Fruit fly (Drosophila melanogaster): ENCODE measurements around the gene alpha-Est6.

Gene alpha-Est6

DNA sequence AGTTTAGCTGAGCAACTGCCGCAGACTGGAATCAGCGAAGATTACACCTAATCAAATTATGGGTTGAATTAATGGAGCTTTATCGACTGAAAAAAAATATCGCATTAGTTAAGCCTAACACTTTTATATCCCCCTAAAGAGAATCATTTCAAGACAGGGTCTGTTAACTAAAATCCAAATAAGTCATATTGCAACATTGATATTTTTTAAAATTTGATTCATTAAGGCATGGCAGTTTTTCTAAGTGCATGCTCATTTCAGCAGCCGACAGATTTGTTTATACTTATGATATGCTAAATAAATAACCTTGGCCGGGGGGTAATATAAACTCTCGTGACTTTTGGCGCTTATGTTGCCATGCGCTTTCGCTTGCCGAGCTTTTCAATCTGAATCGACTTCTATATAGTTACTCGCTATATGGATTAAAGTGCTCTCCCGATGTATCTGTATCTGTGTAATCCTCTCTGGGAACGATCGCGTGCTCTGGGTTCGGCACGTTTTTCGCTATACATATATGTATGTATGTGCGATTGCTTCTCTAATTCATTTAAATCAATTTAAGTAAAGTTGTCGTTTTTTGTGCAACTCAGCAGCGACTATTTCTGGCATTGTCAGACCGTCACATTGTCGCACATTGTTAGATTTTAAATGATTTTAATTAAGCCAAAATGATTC, 22.1 kb downstream of the alpha-Est6 start (continued):
- TF ChIP-seq CG10209 (GFP tag; optimal IDR thresholded peaks at IDR 0.05) (peak; percentile 81), CG6254 (GFP tag; optimal IDR thresholded peaks at IDR 0.05) (no peak), CG3995 (GFP tag; optimal IDR thresholded peaks at IDR 0.05) (peak; percentile 55), Ptx1 (GFP tag; IDR thresholded peaks at IDR 0.05) (peak; percentile 79), br (optimal IDR thresholded peaks at IDR 0.05) (no peak), bowl (GFP tag; IDR thresholded peaks at IDR 0.05) (0 out of 2 replicates have a peak, but pooled peaks have one; percentile 49), jing (GFP tag; optimal IDR thresholded peaks at IDR 0.05) (peak; percentile 42), CG1832 (GFP tag; optimal IDR thresholded peaks at IDR 0.05) (no peak), CG7786 (GFP tag; optimal IDR thresholded peaks at IDR 0.05) (peak; percentile 90), Ets65A (GFP tag) (peak; percentile 98), Gsc (GFP tag; IDR thresholded peaks at IDR 0.05) (no peak), lilli (GFP tag; optimal IDR thresholded peaks at IDR 0.05) (peak; percentile 94), pum (GFP tag; optimal IDR thresholded peaks at IDR 0.05) (peak; percentile 59), NfI (GFP tag; optimal IDR thresholded peaks at IDR 0.05) (peak; percentile 83), lmd (GFP tag; IDR thresholded peaks at IDR 0.05) (peak; percentile 91), Ssrp (tag; optimal IDR thresholded peaks at IDR 0.05) (no peak), Doc2 (GFP tag; IDR thresholded peaks at IDR 0.05) (0 out of 2 replicates have a peak, but pooled peaks have one; percentile 36), CG14050 (GFP tag; IDR thresholded peaks at IDR 0.05) (peak; percentile 55; the same call in 2 of the 3 replicates), CG10274 (GFP tag; optimal IDR thresholded peaks at IDR 0.05) (peak; percentile 65), z (GFP tag; IDR thresholded peaks at IDR 0.05) (no peak), HLHmδ (GFP tag; optimal IDR thresholded peaks at IDR 0.05) (no peak), Sin3A (optimal IDR thresholded peaks at IDR 0.05) (no peak), tx (GFP tag; optimal IDR thresholded peaks at IDR 0.05) (peak; percentile 80), CTCF (GFP tag; optimal IDR thresholded peaks at IDR 0.05) (no peak), NC2α (GFP tag; optimal IDR thresholded peaks at IDR 0.05) (peak; percentile 30), Atf-2 (GFP tag; optimal IDR thresholded peaks at IDR 0.05) (peak; percentile 62), CG6765 (GFP tag; optimal IDR thresholded peaks at IDR 0.05) (peak; percentile 59), D19B (GFP tag; optimal IDR thresholded peaks at IDR 0.05) (peak; percentile 78), CG7357 (GFP tag; IDR thresholded peaks at IDR 0.05) (peak; percentile 70; the same call in 2 of the 3 replicates), vnd (GFP tag; IDR thresholded peaks at IDR 0.05; ENCODE audit: partially characterized antibody) (no peak), CG9727 (GFP tag; optimal IDR thresholded peaks at IDR 0.05) (peak; percentile 89), CG14667 (GFP tag; IDR thresholded peaks at IDR 0.05) (peak; percentile 53; the same call in 1 of the 2 replicates), CG8478 (optimal IDR thresholded peaks at IDR 0.05) (no peak), chinmo (GFP tag; IDR thresholded peaks at IDR 0.05; ENCODE audit: partially characterized antibody) (peak; percentile 82; the same call in 2 of the 4 replicates), fd3F (GFP tag; optimal IDR thresholded peaks at IDR 0.05) (peak; percentile 87), pnt (GFP tag; optimal IDR thresholded peaks at IDR 0.05) (peak; percentile 74), dimm (GFP tag; IDR thresholded peaks at IDR 0.05) (0 out of 2 replicates have a peak, but pooled peaks have one; percentile 6), Elba2 (GFP tag; optimal IDR thresholded peaks at IDR 0.05) (no peak), Hr39 (optimal IDR thresholded peaks at IDR 0.05) (no peak), CG15011 (GFP tag; optimal IDR thresholded peaks at IDR 0.05) (peak; percentile 82), CG5245 (GFP tag; optimal IDR thresholded peaks at IDR 0.05) (peak; percentile 49), unc-4 (GFP tag; IDR thresholded peaks at IDR 0.05; ENCODE audit: partially characterized antibody) (no peak), CG2116 (GFP tag; optimal IDR thresholded peaks at IDR 0.05) (peak; percentile 36), pfk (GFP tag; optimal IDR thresholded peaks at IDR 0.05) (no peak), CG3065 (GFP tag; optimal IDR thresholded peaks at IDR 0.05) (no peak), CG10959 (GFP tag; IDR thresholded peaks at IDR 0.05) (no peak), stwl (tag; optimal IDR thresholded peaks at IDR 0.05) (no peak), sima (GFP tag; optimal IDR thresholded peaks at IDR 0.05) (peak; percentile 66), Doc3 (GFP tag; IDR thresholded peaks at IDR 0.05; ENCODE audit: partially characterized antibody) (no peak), Lhr (GFP tag; optimal IDR thresholded peaks at IDR 0.05) (no peak), CG12071 (GFP tag; optimal IDR thresholded peaks at IDR 0.05) (peak; percentile 79), org-1 (GFP tag; optimal IDR thresholded peaks at IDR 0.05) (peak; percentile 73)
